Worm (Caenorhabditis elegans) whole organism, midembryonic: ENCODE results near the gene H20E11.2.

Experiments used
- med-1 ChIP-seq: sonication (generic microtip); optimal IDR thresholded peaks from 2 replicates; lab custom pipeline; 2017; ENCODE audit warnings: missing genetic modification characterization, mild to moderate bottlenecking, missing compliant biosample characterization, antibody characterized with exemption, missing genetic modification reagents; ENCODE audit not compliant: insufficient read depth
- ztf-23 ChIP-seq: fragments of 200-800 bp; sonication (Bioruptor generic); IDR thresholded peaks from 2 replicates; pipeline ENCODE4 v1.3.6; 2022; ENCODE audit warnings: missing genetic modification reagents, missing genetic modification characterization, missing compliant biosample characterization

DNA sequence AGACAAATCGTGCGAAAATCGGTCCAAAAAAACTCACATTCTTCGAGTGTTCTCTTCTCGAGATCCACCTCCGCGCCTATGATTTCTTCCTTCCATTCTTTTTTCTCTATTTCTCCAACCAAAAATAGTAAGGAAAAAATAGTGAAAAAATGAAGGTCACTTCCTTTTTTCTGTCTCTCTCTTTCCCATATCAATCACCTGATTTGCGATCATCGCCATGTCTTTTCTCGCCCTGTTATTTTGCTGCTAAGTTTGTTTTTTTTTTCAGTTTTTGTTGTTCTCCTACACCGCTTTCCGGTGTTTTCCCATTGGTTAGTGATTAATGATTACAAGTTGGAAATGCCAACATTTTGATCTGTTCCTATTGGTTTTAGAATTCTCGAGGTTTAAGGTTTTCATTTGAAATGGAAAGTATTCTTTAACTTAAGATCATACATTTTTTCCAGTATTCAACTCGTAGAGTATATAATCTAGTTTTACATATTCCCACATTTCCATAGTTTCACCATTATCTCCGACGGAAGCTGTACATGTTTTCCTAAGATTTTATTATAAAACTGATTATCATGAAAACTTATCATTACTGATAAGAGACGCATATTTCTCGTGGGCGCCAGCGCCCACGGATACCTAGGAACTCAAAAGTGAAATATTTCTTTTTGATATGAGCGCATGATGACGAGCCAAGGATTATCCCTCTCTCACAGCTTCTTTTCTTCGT lies 14.1 kb downstream of the H20E11.2 start:
- no peak for TF ChIP-seq med-1 (GFP tag; lab: Kevin White, UChicago)
- TF ChIP-seq ztf-23 (GFP tag; lab: Robert Waterston, UW) = no peak
